Worm (Caenorhabditis elegans) whole organism, mixed stage, embryonic: ENCODE results near the gene ttr-18.

Experiments used
- M03D4.4 ChIP-seq: sonication (generic microtip); optimal IDR thresholded peaks from 2 replicates; lab custom pipeline; 2017; ENCODE audit warnings: mild to moderate bottlenecking, missing genetic modification characterization, missing compliant biosample characterization
- bed-3 ChIP-seq: fragments of 200-800 bp; sonication (Bioruptor generic); optimal IDR thresholded peaks from 3 replicates; lab custom pipeline; 2018; ENCODE audit warnings: mild to moderate bottlenecking, missing genetic modification characterization, moderate library complexity, missing compliant biosample characterization
- blmp-1 ChIP-seq: fragments of 150-350 bp; optimal IDR thresholded peaks from 2 replicates; lab custom pipeline; 2014; ENCODE audit warnings: missing biosample characterization, missing genetic modification characterization
- ceh-39 ChIP-seq: fragments of 150-350 bp; optimal IDR thresholded peaks from 2 replicates; lab custom pipeline; 2014; ENCODE audit warnings: missing biosample characterization, missing genetic modification characterization
- ceh-43 ChIP-seq: fragments of 200-800 bp; sonication (Bioruptor generic); optimal IDR thresholded peaks from 2 replicates; lab custom pipeline; 2018; ENCODE audit warnings: mild to moderate bottlenecking, missing genetic modification characterization, moderate library complexity, missing compliant biosample characterization
- ceh-83 ChIP-seq: fragments of 200-800 bp; sonication (Bioruptor generic); optimal IDR thresholded peaks from 2 replicates; lab custom pipeline; 2018; ENCODE audit warnings: mild to moderate bottlenecking, missing genetic modification characterization, missing compliant biosample characterization
- drap-1 ChIP-seq: fragments of 200-800 bp; sonication (Bioruptor generic); optimal IDR thresholded peaks from 3 replicates; lab custom pipeline; 2018; ENCODE audit warnings: mild to moderate bottlenecking, missing genetic modification characterization, missing compliant biosample characterization
- elt-1 ChIP-seq: sonication (generic microtip); optimal IDR thresholded peaks from 2 replicates; lab custom pipeline; 2017; ENCODE audit warnings: missing genetic modification characterization, mild to moderate bottlenecking, missing compliant biosample characterization, antibody characterized with exemption, moderate library complexity, borderline replicate concordance; ENCODE audit not compliant: insufficient read depth
- elt-3 ChIP-seq: fragments of 150-350 bp; optimal IDR thresholded peaks from 2 replicates; lab custom pipeline; 2014; ENCODE audit warnings: missing biosample characterization, missing genetic modification characterization
- flh-1 ChIP-seq: fragments of 200-800 bp; sonication (Bioruptor generic); optimal IDR thresholded peaks from 2 replicates; lab custom pipeline; 2018; ENCODE audit warnings: mild to moderate bottlenecking, missing genetic modification characterization, moderate library complexity, missing compliant biosample characterization
- ham-2 ChIP-seq: fragments of 200-800 bp; sonication (Bioruptor generic); optimal IDR thresholded peaks from 2 replicates; lab custom pipeline; 2018; ENCODE audit warnings: mild to moderate bottlenecking, missing genetic modification characterization, missing compliant biosample characterization
- hlh-1 ChIP-seq: fragments of 150-350 bp; optimal IDR thresholded peaks from 2 replicates; lab custom pipeline; 2014; ENCODE audit warnings: missing biosample characterization, missing genetic modification reagents, missing genetic modification characterization
- lin-13 ChIP-seq: fragments of 150-350 bp; optimal IDR thresholded peaks from 2 replicates; lab custom pipeline; 2014; ENCODE audit warnings: missing biosample characterization, missing genetic modification characterization
- lin-32 ChIP-seq: fragments of 200-800 bp; sonication (Bioruptor generic); optimal IDR thresholded peaks from 2 replicates; lab custom pipeline; 2018; ENCODE audit warnings: mild to moderate bottlenecking, missing genetic modification characterization, missing compliant biosample characterization
- mab-5 ChIP-seq: fragments of 150-350 bp; optimal IDR thresholded peaks from 2 replicates; lab custom pipeline; 2014; ENCODE audit warnings: missing biosample characterization, missing genetic modification characterization
- mep-1 ChIP-seq: fragments of 150-350 bp; optimal IDR thresholded peaks from 2 replicates; lab custom pipeline; 2017; ENCODE audit warnings: missing biosample characterization, missing genetic modification reagents, missing genetic modification characterization, inconsistent platforms
- nhr-12 ChIP-seq: fragments of 150-350 bp; optimal IDR thresholded peaks from 2 replicates; lab custom pipeline; 2014; ENCODE audit warnings: missing biosample characterization, missing genetic modification characterization
- nhr-2 ChIP-seq: fragments of 150-350 bp; optimal IDR thresholded peaks from 2 replicates; lab custom pipeline; 2014; ENCODE audit warnings: missing biosample characterization, missing genetic modification characterization
- nhr-237 ChIP-seq: fragments of 150-350 bp; optimal IDR thresholded peaks from 2 replicates; lab custom pipeline; 2014; ENCODE audit warnings: missing biosample characterization, missing genetic modification characterization
- nhr-28 ChIP-seq: fragments of 150-350 bp; optimal IDR thresholded peaks from 2 replicates; lab custom pipeline; 2014; ENCODE audit warnings: missing biosample characterization, missing genetic modification characterization
- nhr-76 ChIP-seq: sonication (generic microtip); optimal IDR thresholded peaks from 2 replicates; lab custom pipeline; 2017; ENCODE audit warnings: missing biosample characterization, missing genetic modification characterization
- pha-4 ChIP-seq: fragments of 150-350 bp; optimal IDR thresholded peaks from 2 replicates; lab custom pipeline; 2018; ENCODE audit warnings: missing biosample characterization, missing genetic modification reagents, missing genetic modification characterization
- sem-2 ChIP-seq: fragments of 200-800 bp; sonication (Bioruptor generic); optimal IDR thresholded peaks from 2 replicates; lab custom pipeline; 2018; ENCODE audit warnings: mild to moderate bottlenecking, missing genetic modification characterization, missing compliant biosample characterization
- snpc-4 ChIP-seq: fragments of 150-350 bp; optimal IDR thresholded peaks from 2 replicates; lab custom pipeline; 2014; ENCODE audit warnings: missing biosample characterization, missing genetic modification characterization
- sptf-1 ChIP-seq: sonication (generic microtip); optimal IDR thresholded peaks from 2 replicates; lab custom pipeline; 2017; ENCODE audit warnings: mild to moderate bottlenecking, missing genetic modification characterization, moderate library complexity, missing compliant biosample characterization
- tbx-8 ChIP-seq: fragments of 200-800 bp; sonication (Bioruptor generic); optimal IDR thresholded peaks from 2 replicates; lab custom pipeline; 2018; ENCODE audit warnings: mild to moderate bottlenecking, missing genetic modification characterization, moderate library complexity, missing compliant biosample characterization
- unc-120 ChIP-seq: sonication (generic microtip); optimal IDR thresholded peaks from 2 replicates; lab custom pipeline; 2017; ENCODE audit warnings: missing genetic modification characterization, missing compliant biosample characterization; ENCODE audit not compliant: poor library complexity, severe bottlenecking
- unc-39 ChIP-seq: fragments of 150-350 bp; optimal IDR thresholded peaks from 2 replicates; lab custom pipeline; 2014; ENCODE audit warnings: missing biosample characterization, missing genetic modification characterization
- unc-62 ChIP-seq: fragments of 150-350 bp; optimal IDR thresholded peaks from 2 replicates; lab custom pipeline; 2014; ENCODE audit warnings: missing biosample characterization, missing genetic modification reagents, missing genetic modification characterization
- zip-8 ChIP-seq: fragments of 150-350 bp; optimal IDR thresholded peaks from 2 replicates; lab custom pipeline; 2014; ENCODE audit warnings: missing biosample characterization, missing genetic modification characterization

Gene ttr-18

DNA sequence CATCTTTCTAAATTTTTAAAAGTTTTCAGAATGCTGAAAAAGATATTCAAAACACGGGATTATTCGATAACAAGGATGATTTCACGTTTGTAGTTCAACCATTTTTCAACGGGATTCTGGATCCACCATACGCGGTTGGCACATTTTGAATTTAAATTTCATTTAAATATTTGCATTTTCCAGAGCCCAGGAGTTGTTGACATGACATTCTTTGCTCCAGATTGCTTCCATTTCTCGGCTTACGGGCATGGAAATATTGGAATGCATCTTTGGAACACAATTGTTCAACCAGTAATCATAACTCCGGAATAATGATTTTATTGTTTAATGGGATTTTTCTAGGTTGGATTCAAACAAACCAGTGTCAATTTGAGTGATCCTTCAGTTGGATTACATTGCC lies 35.7 kb downstream of the ttr-18 start:
- TF ChIP-seq lin-13 (tag; lab: Kevin White, UChicago), result no peak
- no peak for TF ChIP-seq ham-2 (GFP tag; lab: Kevin White, UChicago)
- no peak for TF ChIP-seq pha-4
- TF ChIP-seq drap-1 (GFP tag; lab: Kevin White, UChicago), result no peak
- TF ChIP-seq snpc-4, result no peak
- no peak for TF ChIP-seq unc-62 (GFP tag; lab: Kevin White, UChicago)
- no peak for TF ChIP-seq elt-3 (tag; lab: Kevin White, UChicago)
- no peak for TF ChIP-seq blmp-1 (tag; lab: Kevin White, UChicago)
- TF ChIP-seq flh-1 (GFP tag; lab: Kevin White, UChicago), result no peak
- no peak for TF ChIP-seq hlh-1
- no peak for TF ChIP-seq unc-120 (tag; lab: Kevin White, UChicago)
- TF ChIP-seq nhr-12 (tag; lab: Kevin White, UChicago), result no peak
- no peak for TF ChIP-seq unc-39 (tag; lab: Kevin White, UChicago)
- TF ChIP-seq mep-1, result no peak
- TF ChIP-seq tbx-8 (GFP tag; lab: Kevin White, UChicago), result no peak
- TF ChIP-seq elt-1, result no peak

DNA sequence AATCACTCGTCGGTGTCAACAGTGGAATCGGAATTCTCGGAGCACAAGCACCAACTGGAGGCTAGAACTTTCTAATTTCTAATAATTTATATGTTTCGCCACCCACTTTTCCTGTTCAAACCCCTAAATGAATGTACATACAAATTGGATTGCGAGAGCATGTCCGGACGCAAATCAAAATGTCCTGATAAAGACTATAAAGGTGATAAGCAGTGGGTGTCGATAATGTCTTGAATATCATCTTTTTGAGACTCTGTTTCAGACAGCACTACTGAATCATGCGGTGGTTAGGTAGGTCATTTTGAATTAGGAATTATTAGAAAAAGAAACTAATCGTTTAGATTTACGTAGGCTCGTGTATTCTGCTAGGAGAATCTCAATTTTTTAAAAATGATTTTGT lies 37.8 kb downstream of the ttr-18 start, which contains the start of gene W02B12.1:
Gene W02B12.1 (plus strand): TSS at position 269 of the 400 bp plus-strand sequence.
- TF ChIP-seq unc-39 (tag; lab: Kevin White, UChicago) (no peak), ceh-43 (no peak), zip-8 (no peak), M03D4.4 (tag; lab: Kevin White, UChicago) (no peak), pha-4 (no peak), nhr-2 (tag; lab: Kevin White, UChicago) (no peak), bed-3 (GFP tag; lab: Kevin White, UChicago) (no peak), lin-32 (no peak), nhr-12 (tag; lab: Kevin White, UChicago) (no peak), blmp-1 (tag; lab: Kevin White, UChicago) (no peak), elt-1 (no peak), mep-1 (no peak), ceh-39 (tag; lab: Kevin White, UChicago) (no peak), nhr-76 (tag; lab: Kevin White, UChicago) (no peak)

DNA sequence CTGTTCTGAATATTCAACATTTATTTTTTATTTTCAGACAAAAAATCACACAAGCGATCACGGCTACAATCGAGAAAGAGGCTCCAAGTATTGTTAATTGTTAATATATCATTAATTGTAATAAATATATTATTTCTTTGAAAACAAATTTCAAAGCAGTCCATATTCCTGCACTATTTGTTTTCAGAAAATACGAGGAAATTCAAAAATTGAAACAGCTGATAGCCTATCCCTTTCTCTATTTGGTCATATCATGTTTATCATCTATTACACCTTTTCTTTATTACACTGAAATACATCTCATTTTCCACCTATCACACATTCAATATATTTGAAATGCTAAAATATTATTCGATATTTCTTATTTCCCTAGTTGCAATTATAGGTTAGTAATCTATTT lies 41.6 kb downstream of the ttr-18 start, which contains the start of gene W02B12.13:
Gene W02B12.13 (plus strand): TSS at position 301 of the 400 bp plus-strand sequence.
- TF ChIP-seq ceh-83 (no peak), nhr-12 (tag; lab: Kevin White, UChicago) (no peak), elt-3 (tag; lab: Kevin White, UChicago) (no peak), snpc-4 (no peak), mep-1 (no peak), unc-62 (GFP tag; lab: Kevin White, UChicago) (no peak), unc-120 (tag; lab: Kevin White, UChicago) (no peak), nhr-2 (tag; lab: Kevin White, UChicago) (no peak), lin-13 (tag; lab: Kevin White, UChicago) (no peak), mab-5 (no peak), nhr-76 (tag; lab: Kevin White, UChicago) (no peak), nhr-28 (tag; lab: Kevin White, UChicago) (no peak), unc-39 (tag; lab: Kevin White, UChicago) (no peak), lin-32 (no peak), bed-3 (GFP tag; lab: Kevin White, UChicago) (no peak), ham-2 (GFP tag; lab: Kevin White, UChicago) (no peak), ceh-39 (tag; lab: Kevin White, UChicago) (no peak), hlh-1 (no peak)
- TF ChIP-seq, all 35 proteins: peak for 0

DNA sequence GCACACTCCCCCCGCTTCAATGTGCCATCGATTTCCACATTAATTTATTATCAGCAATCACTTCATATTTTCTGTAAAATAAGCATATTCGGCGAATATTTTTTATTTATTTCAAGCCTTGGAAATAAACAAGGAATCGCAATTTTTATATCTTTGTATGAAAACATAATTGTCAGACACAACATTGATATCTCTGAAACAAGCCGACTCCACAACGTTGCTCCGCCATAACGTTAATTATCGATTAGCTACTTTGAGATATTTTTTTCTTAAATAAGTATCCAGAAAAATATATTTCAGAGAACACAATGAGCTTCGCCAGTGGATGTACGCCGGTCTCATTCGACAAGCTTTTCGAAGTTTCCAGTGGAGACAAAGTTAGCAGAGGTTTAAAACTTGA lies 42.7 kb downstream of the ttr-18 start, which contains the start of gene adbp-1:
Gene adbp-1 (plus strand): TSS at position 301 of the 400 bp plus-strand sequence.
- TF ChIP-seq unc-62 (GFP tag; lab: Kevin White, UChicago) (no peak), pha-4 (no peak), drap-1 (GFP tag; lab: Kevin White, UChicago) (no peak), ham-2 (GFP tag; lab: Kevin White, UChicago) (no peak), nhr-237 (tag; lab: Kevin White, UChicago) (no peak), hlh-1 (no peak), elt-3 (tag; lab: Kevin White, UChicago) (no peak), sptf-1 (no peak), tbx-8 (GFP tag; lab: Kevin White, UChicago) (no peak), bed-3 (GFP tag; lab: Kevin White, UChicago) (no peak), elt-1 (no peak), unc-39 (tag; lab: Kevin White, UChicago) (no peak), nhr-2 (tag; lab: Kevin White, UChicago) (no peak)

DNA sequence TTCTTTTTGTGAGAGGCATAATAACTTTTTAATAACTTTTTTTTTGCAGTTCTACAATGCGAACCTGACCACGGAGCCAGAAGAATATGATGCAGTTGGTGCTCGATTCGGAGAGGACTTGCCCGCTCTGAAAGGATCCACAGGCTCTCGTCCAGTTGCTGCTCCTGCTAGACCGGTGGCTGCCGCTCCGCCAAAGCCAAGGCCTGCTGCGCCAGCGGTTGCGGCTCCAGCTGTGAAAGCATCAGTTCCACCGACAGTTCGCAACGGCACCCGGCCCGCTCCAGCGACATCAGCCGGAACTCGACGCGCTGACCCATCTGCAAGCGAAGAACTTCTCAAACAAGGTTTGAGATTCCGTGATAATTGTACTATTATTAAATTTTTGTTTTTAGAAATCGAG lies 43.4 kb downstream of the ttr-18 start:
- TF ChIP-seq lin-13 (tag; lab: Kevin White, UChicago) (no peak), hlh-1 (no peak), zip-8 (no peak), sem-2 (GFP tag; lab: Kevin White, UChicago) (no peak), lin-32 (no peak), unc-39 (tag; lab: Kevin White, UChicago) (no peak)
- TF ChIP-seq, all 35 proteins: peak for 0
